Worm (Caenorhabditis elegans): Measurements from ENCODE around the gene T16A9.3.
"Not testable (repeated sequence)": the region's sequence is repeated elsewhere in the genome, so short reads cannot be mapped to it uniquely, and the experiment has no call there.

T16A9.3 gene

ce11 chrV:14205214-14205613 is at the start of gene T16A9.3:
TSS of gene T16A9.3 (plus strand) at chrV:14205514.
- TF ChIP-seq scrt-1 (GFP tag; IDR thresholded peaks at IDR 0.05); F13C5.2 (tag; optimal IDR thresholded peaks at IDR 0.05); ceh-13 (GFP tag; optimal IDR thresholded peaks at IDR 0.05): not testable (repeated sequence)

ce11 chrV:14156468-14156867 is 48.8 kb upstream of the T16A9.3 start, which contains the start of gene AH10.2:
TSS of gene AH10.2 (plus strand) at chrV:14156768.
- no peak for TF ChIP-seq B0310.2 (tag; optimal IDR thresholded peaks at IDR 0.05)
- no peak for TF ChIP-seq tbx-37 (GFP tag; conservative IDR thresholded peaks at IDR 0.05)
- no peak for TF ChIP-seq ceh-13 (GFP tag; optimal IDR thresholded peaks at IDR 0.05)
- TF ChIP-seq hmg-4 (GFP tag; optimal IDR thresholded peaks at IDR 0.05) = no peak
- TF ChIP-seq F13C5.2 (tag; optimal IDR thresholded peaks at IDR 0.05) = no peak
- TF ChIP-seq pes-1 (GFP tag; IDR thresholded peaks at IDR 0.05) = no peak
- TF ChIP-seq ama-1 (optimal IDR thresholded peaks at IDR 0.05) = no peak
- TF ChIP-seq tra-4 (tag; optimal IDR thresholded peaks at IDR 0.05) = no peak
- no peak for TF ChIP-seq hmbx-1 (tag; optimal IDR thresholded peaks at IDR 0.05)
- TF ChIP-seq flt-1 (GFP tag; IDR thresholded peaks at IDR 0.05) = no peak
- TF ChIP-seq hnd-1 (tag; optimal IDR thresholded peaks at IDR 0.05) = no peak
- TF ChIP-seq aly-1 (tag; optimal IDR thresholded peaks at IDR 0.05) = no peak
- TF ChIP-seq tbx-11 (GFP tag; IDR thresholded peaks at IDR 0.05) = no peak
- TF ChIP-seq sea-1 (GFP tag; conservative IDR thresholded peaks at IDR 0.05) = no peak
- TF ChIP-seq ceh-36 (tag; optimal IDR thresholded peaks at IDR 0.05) = no peak

ce11 chrV:14160698-14161097 is 44.6 kb upstream of the T16A9.3 start, which contains the start of gene cest-1.2:
TSS of gene cest-1.2 (minus strand) at chrV:14160862.
- TF ChIP-seq hnd-1 (tag; optimal IDR thresholded peaks at IDR 0.05) (no peak), hmg-4 (GFP tag; optimal IDR thresholded peaks at IDR 0.05) (no peak), sea-1 (GFP tag; conservative IDR thresholded peaks at IDR 0.05) (no peak), tbx-37 (GFP tag; conservative IDR thresholded peaks at IDR 0.05) (no peak), F13C5.2 (tag; optimal IDR thresholded peaks at IDR 0.05) (no peak), aly-1 (tag; optimal IDR thresholded peaks at IDR 0.05) (no peak), ceh-36 (tag; optimal IDR thresholded peaks at IDR 0.05) (no peak), B0310.2 (tag; optimal IDR thresholded peaks at IDR 0.05) (no peak), tra-4 (tag; optimal IDR thresholded peaks at IDR 0.05) (no peak), ceh-13 (GFP tag; optimal IDR thresholded peaks at IDR 0.05) (no peak), flt-1 (GFP tag; IDR thresholded peaks at IDR 0.05) (no peak), scrt-1 (GFP tag; IDR thresholded peaks at IDR 0.05) (no peak), hmbx-1 (tag; optimal IDR thresholded peaks at IDR 0.05) (no peak), ets-7 (tag; optimal IDR thresholded peaks at IDR 0.05) (no peak)

- TF ChIP-seq ceh-36 (tag; optimal IDR thresholded peaks at IDR 0.05) (no peak), tra-4 (tag; optimal IDR thresholded peaks at IDR 0.05) (no peak), tbx-11 (GFP tag; IDR thresholded peaks at IDR 0.05) (no peak), hnd-1 (tag; optimal IDR thresholded peaks at IDR 0.05) (no peak), ceh-13 (GFP tag; optimal IDR thresholded peaks at IDR 0.05) (no peak), B0310.2 (tag; optimal IDR thresholded peaks at IDR 0.05) (no peak), pes-1 (GFP tag; IDR thresholded peaks at IDR 0.05) (no peak), ama-1 (optimal IDR thresholded peaks at IDR 0.05) (no peak), F13C5.2 (tag; optimal IDR thresholded peaks at IDR 0.05) (no peak), aly-1 (tag; optimal IDR thresholded peaks at IDR 0.05) (no peak), hmg-4 (GFP tag; optimal IDR thresholded peaks at IDR 0.05) (no peak), ets-7 (tag; optimal IDR thresholded peaks at IDR 0.05) (no peak), sea-1 (GFP tag; conservative IDR thresholded peaks at IDR 0.05) (no peak), hmbx-1 (tag; optimal IDR thresholded peaks at IDR 0.05) (no peak), tbx-37 (GFP tag; conservative IDR thresholded peaks at IDR 0.05) (no peak), scrt-1 (GFP tag; IDR thresholded peaks at IDR 0.05) (no peak), flt-1 (GFP tag; IDR thresholded peaks at IDR 0.05) (no peak)
Observed at ce11 chrV:14162959-14163548, 42.3 kb upstream of the T16A9.3 start, which contains the start of gene srd-26. TSS of gene srd-26 (minus strand) at chrV:14163009.

ce11 chrV:14165745-14166144 is 39.6 kb upstream of the T16A9.3 start:
- TF ChIP-seq sea-1 (GFP tag; conservative IDR thresholded peaks at IDR 0.05) = no peak

ce11 chrV:14166630-14167029 is 38.7 kb upstream of the T16A9.3 start, which contains the start of gene cest-1.1:
TSS of gene cest-1.1 (minus strand) at chrV:14166730.
- TF ChIP-seq tbx-11 (GFP tag; IDR thresholded peaks at IDR 0.05) (no peak), tbx-37 (GFP tag; conservative IDR thresholded peaks at IDR 0.05) (no peak), ceh-13 (GFP tag; optimal IDR thresholded peaks at IDR 0.05) (no peak), pes-1 (GFP tag; IDR thresholded peaks at IDR 0.05) (no peak), flt-1 (GFP tag; IDR thresholded peaks at IDR 0.05) (no peak), F13C5.2 (tag; optimal IDR thresholded peaks at IDR 0.05) (no peak), scrt-1 (GFP tag; IDR thresholded peaks at IDR 0.05) (no peak), aly-1 (tag; optimal IDR thresholded peaks at IDR 0.05) (no peak), sea-1 (GFP tag; conservative IDR thresholded peaks at IDR 0.05) (no peak), B0310.2 (tag; optimal IDR thresholded peaks at IDR 0.05) (no peak), hmg-4 (GFP tag; optimal IDR thresholded peaks at IDR 0.05) (no peak), hmbx-1 (tag; optimal IDR thresholded peaks at IDR 0.05) (no peak), tra-4 (tag; optimal IDR thresholded peaks at IDR 0.05) (no peak), ets-7 (tag; optimal IDR thresholded peaks at IDR 0.05) (no peak), hnd-1 (tag; optimal IDR thresholded peaks at IDR 0.05) (no peak), ceh-36 (tag; optimal IDR thresholded peaks at IDR 0.05) (no peak), ama-1 (optimal IDR thresholded peaks at IDR 0.05) (no peak)

ce11 chrV:14167629-14168028 is 37.7 kb upstream of the T16A9.3 start, which contains the start of gene ocam-1:
TSS of gene ocam-1 (minus strand) at chrV:14167729.
- TF ChIP-seq hnd-1 (tag; optimal IDR thresholded peaks at IDR 0.05) (no peak), sea-1 (GFP tag; conservative IDR thresholded peaks at IDR 0.05) (no peak), ceh-13 (GFP tag; optimal IDR thresholded peaks at IDR 0.05) (no peak), flt-1 (GFP tag; IDR thresholded peaks at IDR 0.05) (no peak), hmg-4 (GFP tag; optimal IDR thresholded peaks at IDR 0.05) (no peak), scrt-1 (GFP tag; IDR thresholded peaks at IDR 0.05) (no peak), tbx-37 (GFP tag; conservative IDR thresholded peaks at IDR 0.05) (no peak), hmbx-1 (tag; optimal IDR thresholded peaks at IDR 0.05) (no peak), pes-1 (GFP tag; IDR thresholded peaks at IDR 0.05) (no peak), aly-1 (tag; optimal IDR thresholded peaks at IDR 0.05) (no peak), ama-1 (optimal IDR thresholded peaks at IDR 0.05) (no peak)

Data from whole organism, early embryonic.